Worm (Caenorhabditis elegans): ENCODE data around the gene F44E5.4.

Gene F44E5.4

ce11 chrII:11777893-11778480 is 18.9 kb upstream of the F44E5.4 start, which contains the start of the genes patr-1 and dna-2 (continued):
- TF ChIP-seq nhr-102 (tag; optimal IDR thresholded peaks at IDR 0.05) (no peak), egl-27 (tag; optimal IDR thresholded peaks at IDR 0.05) (no peak), vab-7 (GFP tag; IDR thresholded peaks at IDR 0.05) (no peak), saeg-2 (GFP tag; IDR thresholded peaks at IDR 0.05) (no peak), nhr-28 (tag; optimal IDR thresholded peaks at IDR 0.05) (peak; percentile 28), Y5F2A.4 (GFP tag; optimal IDR thresholded peaks at IDR 0.05) (no peak), rbr-2 (tag; optimal IDR thresholded peaks at IDR 0.05) (no peak), egl-43 (GFP tag; IDR thresholded peaks at IDR 0.05) (no peak), fos-1 (tag; optimal IDR thresholded peaks at IDR 0.05) (no peak), fkh-10 (GFP tag; optimal IDR thresholded peaks at IDR 0.05) (no peak), hlh-30 (tag; optimal IDR thresholded peaks at IDR 0.05; ENCODE audit: insufficient read depth) (peak; percentile 64), lin-39 (tag; optimal IDR thresholded peaks at IDR 0.05) (no peak), madf-5 (GFP tag; IDR thresholded peaks at IDR 0.05) (no peak), nhr-42 (GFP tag; IDR thresholded peaks at IDR 0.05) (peak; percentile 19; the same call in 1 of the 2 replicates), F49E8.2 (tag; optimal IDR thresholded peaks at IDR 0.05; ENCODE audit: borderline replicate concordance) (no peak), nhr-10 (tag; optimal IDR thresholded peaks at IDR 0.05) (no peak), T26A8.4 (GFP tag; IDR thresholded peaks at IDR 0.05) (no peak), ceh-82 (tag; optimal IDR thresholded peaks at IDR 0.05) (no peak), nhr-11 (tag; optimal IDR thresholded peaks at IDR 0.05) (peak; percentile 30), F10B5.3 (tag; optimal IDR thresholded peaks at IDR 0.05) (no peak), snpc-1.2 (GFP tag; IDR thresholded peaks at IDR 0.05) (no peak), nhr-111 (GFP tag; optimal IDR thresholded peaks at IDR 0.05) (no peak), mep-1 (tag; optimal IDR thresholded peaks at IDR 0.05) (peak; percentile 55), dve-1 (tag; optimal IDR thresholded peaks at IDR 0.05; ENCODE audit: insufficient read depth) (peak; percentile 37), ceh-20 (GFP tag; IDR thresholded peaks at IDR 0.05) (no peak), nhr-25 (tag; optimal IDR thresholded peaks at IDR 0.05; ENCODE audit: borderline replicate concordance, insufficient read depth) (no peak), pha-4 (GFP tag; IDR thresholded peaks at IDR 0.05) (no peak), pha-4 (tag; optimal IDR thresholded peaks at IDR 0.05) (no peak), daf-19 (GFP tag; conservative IDR thresholded peaks at IDR 0.05) (no peak), gei-8 (GFP tag; optimal IDR thresholded peaks at IDR 0.05) (no peak), hlh-11 (tag; optimal IDR thresholded peaks at IDR 0.05) (peak; percentile 59), mxl-2 (GFP tag; conservative IDR thresholded peaks at IDR 0.05) (no peak), lin-13 (GFP tag; optimal IDR thresholded peaks at IDR 0.05) (peak; percentile 31), mxl-3 (GFP tag; optimal IDR thresholded peaks at IDR 0.05) (no peak), ceh-32 (tag; optimal IDR thresholded peaks at IDR 0.05; ENCODE audit: poor library complexity) (no peak), zfp-3 (GFP tag; conservative IDR thresholded peaks at IDR 0.05) (0 out of 2 replicates have a peak, but pooled peaks have one; percentile 30), lin-1 (GFP tag; IDR thresholded peaks at IDR 0.05) (no peak), jun-1 (tag; optimal IDR thresholded peaks at IDR 0.05) (no peak), daf-12 (tag; optimal IDR thresholded peaks at IDR 0.05) (no peak), unc-39 (tag; optimal IDR thresholded peaks at IDR 0.05) (no peak), hmg-1.1 (GFP tag; IDR thresholded peaks at IDR 0.05) (peak; percentile 64; the same call in 1 of the 2 replicates), F44E2.7 (GFP tag; IDR thresholded peaks at IDR 0.05) (no peak), set-16 (GFP tag; IDR thresholded peaks at IDR 0.05) (0 out of 2 replicates have a peak, but pooled peaks have one; percentile 6), mdl-1 (tag; optimal IDR thresholded peaks at IDR 0.05) (peak; percentile 23 to 65), ZK337.2 (GFP tag; IDR thresholded peaks at IDR 0.05) (no peak), skn-1 (tag; optimal IDR thresholded peaks at IDR 0.05) (no peak), lim-7 (GFP tag; IDR thresholded peaks at IDR 0.05) (no peak), unc-62 (GFP tag; optimal IDR thresholded peaks at IDR 0.05 in 1 of 2) (peak in 1 of 2 experiments; percentile 59), unc-62 (tag; optimal IDR thresholded peaks at IDR 0.05) (no peak), lsy-2 (tag; optimal IDR thresholded peaks at IDR 0.05) (peak in 1 of 2 experiments; percentile 86), R02D3.7 (tag; optimal IDR thresholded peaks at IDR 0.05) (no peak)
